Fruit fly (Drosophila melanogaster): Measurements from ENCODE around the gene CG15818.

DNA sequence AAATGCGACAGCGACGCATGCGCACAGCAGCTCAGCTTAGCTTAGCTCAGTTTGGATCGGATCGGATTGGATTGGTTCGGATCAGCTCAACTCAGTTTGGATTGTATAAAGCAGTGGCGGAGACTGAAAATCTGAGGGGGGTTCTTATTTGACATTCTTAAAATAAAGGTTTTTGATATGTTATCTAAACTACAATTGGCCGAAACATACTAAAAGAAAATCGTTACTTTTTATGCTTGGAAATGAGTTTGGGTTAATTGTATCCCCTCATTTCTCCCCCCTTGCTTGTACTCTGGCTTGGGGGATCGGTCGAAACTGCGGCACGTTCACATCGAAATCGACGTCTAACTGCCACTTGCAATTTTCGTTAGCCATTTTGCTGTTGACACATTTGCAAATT, 34.6 kb upstream of the CG15818 start:
- TF ChIP-seq Pif1A (GFP tag; optimal IDR thresholded peaks at IDR 0.05), result peak; percentile 50
- peak; percentile 92 for TF ChIP-seq fd96Ca (GFP tag; IDR thresholded peaks at IDR 0.05)
- no peak for TF ChIP-seq CG13204 (GFP tag; optimal IDR thresholded peaks at IDR 0.05)
- no peak for TF ChIP-seq CG8159 (tag; optimal IDR thresholded peaks at IDR 0.05)
- TF ChIP-seq CG14655 (GFP tag; optimal IDR thresholded peaks at IDR 0.05), result peak; percentile 18
- TF ChIP-seq EcR (GFP tag; optimal IDR thresholded peaks at IDR 0.05), result no peak
- TF ChIP-seq rn (GFP tag; IDR thresholded peaks at IDR 0.05), result peak; percentile 73
- TF ChIP-seq CG4496 (GFP tag; IDR thresholded peaks at IDR 0.05), result peak; percentile 87
- TF ChIP-seq gl (tag; optimal IDR thresholded peaks at IDR 0.05), result no peak
- TF ChIP-seq CG17806 (tag; optimal IDR thresholded peaks at IDR 0.05), result no peak
- peak; percentile 94 for TF ChIP-seq CG32121 (GFP tag; IDR thresholded peaks at IDR 0.05)
- TF ChIP-seq Pif1B (GFP tag; optimal IDR thresholded peaks at IDR 0.05), result peak; percentile 11
- TF ChIP-seq Snoo (tag; optimal IDR thresholded peaks at IDR 0.05), result peak; percentile 47
